Worm (Caenorhabditis elegans) whole organism, L3 larva: ENCODE results near the gene W03H9.1.

Experiments
- R02D3.7 ChIP-seq: fragments of 150-350 bp; optimal IDR thresholded peaks from 2 replicates; lab custom pipeline; 2014; ENCODE audit warnings: missing biosample characterization, missing genetic modification characterization
- ZK546.5 ChIP-seq: sonication (generic microtip); optimal IDR thresholded peaks from 2 replicates; lab custom pipeline; 2017; ENCODE audit warnings: missing biosample characterization, missing genetic modification characterization
- ama-1 ChIP-seq: fragments of 150-350 bp; optimal IDR thresholded peaks from 2 replicates; lab custom pipeline; 2018
- ceh-28 ChIP-seq: fragments of 150-350 bp; optimal IDR thresholded peaks from 2 replicates; lab custom pipeline; 2014; ENCODE audit warnings: missing biosample characterization, missing genetic modification reagents, missing genetic modification characterization
- ceh-9 ChIP-seq: sonication (generic microtip); optimal IDR thresholded peaks from 2 replicates; lab custom pipeline; 2018; ENCODE audit warnings: missing biosample characterization, missing genetic modification characterization
- daf-12 ChIP-seq: fragments of 150-350 bp; optimal IDR thresholded peaks from 2 replicates; lab custom pipeline; 2014; ENCODE audit warnings: missing biosample characterization, missing genetic modification reagents, missing genetic modification characterization
- egl-27 ChIP-seq: sonication (generic microtip); optimal IDR thresholded peaks from 4 replicates; lab custom pipeline; 2017; ENCODE audit warnings: missing biosample characterization, missing genetic modification reagents, missing genetic modification characterization
- egl-5 ChIP-seq: fragments of 150-350 bp; optimal IDR thresholded peaks from 2 replicates; lab custom pipeline; 2017; ENCODE audit warnings: missing biosample characterization, missing genetic modification reagents, missing genetic modification characterization, inconsistent platforms
- elt-1 ChIP-seq: fragments of 150-350 bp; optimal IDR thresholded peaks from 2 replicates; lab custom pipeline; 2014; ENCODE audit warnings: missing biosample characterization, missing genetic modification characterization
- elt-2 ChIP-seq: sonication (generic microtip); optimal IDR thresholded peaks from 2 replicates; lab custom pipeline; 2016; ENCODE audit warnings: missing genetic modification reagents, mild to moderate bottlenecking, missing genetic modification characterization, missing compliant biosample characterization
- elt-3 ChIP-seq, 3 experiments: fragments of 150-350 bp in 1 of 3; sonication (generic microtip) in 2 of 3; optimal IDR thresholded peaks; 2 replicates in 2 of 3; 4 replicates in 1 of 3; lab custom pipeline; 2014 to 2017; ENCODE audit warnings: missing biosample characterization in 3 of 3, missing genetic modification characterization in 3 of 3
- fkh-10 ChIP-seq: sonication (generic microtip); optimal IDR thresholded peaks from 2 replicates; lab custom pipeline; 2017; ENCODE audit warnings: missing biosample characterization, missing genetic modification reagents, missing genetic modification characterization
- fos-1 ChIP-seq: fragments of 150-350 bp; optimal IDR thresholded peaks from 2 replicates; lab custom pipeline; 2014; ENCODE audit warnings: missing biosample characterization, missing genetic modification characterization
- hmg-11 ChIP-seq: sonication (generic microtip); optimal IDR thresholded peaks from 2 replicates; lab custom pipeline; 2016; ENCODE audit warnings: missing genetic modification characterization, missing compliant biosample characterization
- jun-1 ChIP-seq: fragments of 150-350 bp; optimal IDR thresholded peaks from 2 replicates; lab custom pipeline; 2014; ENCODE audit warnings: missing biosample characterization, missing genetic modification reagents, missing genetic modification characterization
- lin-15B ChIP-seq: fragments of 150-350 bp; optimal IDR thresholded peaks from 2 replicates; lab custom pipeline; 2014; ENCODE audit warnings: missing biosample characterization, missing genetic modification characterization
- lin-39 ChIP-seq: fragments of 150-350 bp; optimal IDR thresholded peaks from 2 replicates; lab custom pipeline; 2018; ENCODE audit warnings: missing biosample characterization, missing genetic modification reagents, missing genetic modification characterization
- mdl-1 ChIP-seq: fragments of 150-350 bp; optimal IDR thresholded peaks from 2 replicates; lab custom pipeline; 2014; ENCODE audit warnings: missing biosample characterization, missing genetic modification characterization
- mml-1 ChIP-seq: fragments of 150-350 bp; sonication (generic microtip); optimal IDR thresholded peaks from 3 replicates; lab custom pipeline; 2014; ENCODE audit warnings: missing biosample characterization, missing genetic modification characterization
- nfya-1 ChIP-seq: sonication (generic microtip); optimal IDR thresholded peaks from 2 replicates; lab custom pipeline; 2017; ENCODE audit warnings: missing genetic modification characterization, mild to moderate bottlenecking, missing compliant biosample characterization, antibody characterized with exemption, moderate library complexity; ENCODE audit not compliant: insufficient read depth
- nhr-12 ChIP-seq: fragments of 150-350 bp; optimal IDR thresholded peaks from 2 replicates; lab custom pipeline; 2014; ENCODE audit warnings: missing biosample characterization, missing genetic modification characterization
- nhr-23 ChIP-seq: fragments of 150-350 bp; optimal IDR thresholded peaks from 2 replicates; lab custom pipeline; 2014; ENCODE audit warnings: missing biosample characterization, missing genetic modification reagents, missing genetic modification characterization
- nhr-25 ChIP-seq: sonication (generic microtip); optimal IDR thresholded peaks from 2 replicates; lab custom pipeline; 2017; ENCODE audit warnings: missing biosample characterization, missing genetic modification characterization
- nhr-43 ChIP-seq: sonication (generic microtip); optimal IDR thresholded peaks from 2 replicates; lab custom pipeline; 2016; ENCODE audit warnings: mild to moderate bottlenecking, missing genetic modification characterization, missing compliant biosample characterization; ENCODE audit not compliant: poor library complexity, severe bottlenecking
- nhr-76 ChIP-seq: fragments of 150-350 bp; sonication (generic microtip); optimal IDR thresholded peaks from 5 replicates; lab custom pipeline; 2014; ENCODE audit warnings: missing biosample characterization, missing genetic modification characterization
- pha-4 ChIP-seq: fragments of 150-350 bp; optimal IDR thresholded peaks from 2 replicates; lab custom pipeline; 2014; ENCODE audit warnings: missing biosample characterization, missing genetic modification reagents, missing genetic modification characterization
- sea-2 ChIP-seq: fragments of 150-350 bp; sonication (generic microtip); optimal IDR thresholded peaks from 4 replicates; lab custom pipeline; 2014; ENCODE audit warnings: missing biosample characterization, missing genetic modification reagents, missing genetic modification characterization
- snpc-4 ChIP-seq: fragments of 150-350 bp; optimal IDR thresholded peaks from 2 replicates; lab custom pipeline; 2014; ENCODE audit warnings: missing biosample characterization, missing genetic modification characterization
- tbx-2 ChIP-seq: sonication (generic microtip); optimal IDR thresholded peaks from 2 replicates; lab custom pipeline; 2016; ENCODE audit warnings: mild to moderate bottlenecking, missing genetic modification characterization, missing compliant biosample characterization
- unc-39 ChIP-seq: sonication (generic microtip); optimal IDR thresholded peaks from 4 replicates; lab custom pipeline; 2017; ENCODE audit warnings: missing biosample characterization, missing genetic modification characterization
- zag-1 ChIP-seq: fragments of 150-350 bp; optimal IDR thresholded peaks from 2 replicates; lab custom pipeline; 2014; ENCODE audit warnings: missing biosample characterization, missing genetic modification characterization
- ztf-11 ChIP-seq: fragments of 150-350 bp; optimal IDR thresholded peaks from 2 replicates; lab custom pipeline; 2014; ENCODE audit warnings: missing biosample characterization, missing genetic modification characterization

W03H9.1 gene

DNA sequence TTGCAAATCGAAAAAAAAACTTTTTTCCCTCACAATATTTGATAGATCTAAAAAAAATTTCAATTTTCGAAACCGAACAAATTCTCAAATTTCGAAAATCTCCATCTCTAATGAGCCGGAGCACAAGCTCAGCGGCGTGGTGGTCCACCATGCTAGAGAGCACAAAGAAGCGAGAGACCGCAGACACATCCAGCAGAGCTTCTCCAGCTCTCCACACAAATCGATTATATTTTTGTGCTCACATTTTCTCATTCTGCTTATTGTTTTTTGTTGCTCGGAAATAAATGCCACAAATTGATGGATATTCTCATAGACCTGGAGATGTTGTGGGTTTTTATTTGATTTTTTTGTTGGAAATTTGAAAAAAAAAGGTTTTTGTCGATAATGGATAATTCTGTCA is 47.8 kb downstream of the W03H9.1 start:
- TF ChIP-seq zag-1 (tag; lab: Kevin White, UChicago): no peak
- TF ChIP-seq elt-2 (tag; lab: Kevin White, UChicago): no peak
- TF ChIP-seq hmg-11: peak; percentile 18
- no peak for TF ChIP-seq nhr-12 (tag; lab: Kevin White, UChicago)
- no peak for TF ChIP-seq lin-39 (tag; lab: Kevin White, UChicago)
- TF ChIP-seq nhr-76 (tag; lab: Kevin White, UChicago): no peak
- TF ChIP-seq nhr-23: no peak
- no peak for TF ChIP-seq egl-5 (tag; lab: Kevin White, UChicago)
- peak; percentile 34 for TF ChIP-seq nfya-1 (tag; lab: Kevin White, UChicago)
- no peak for TF ChIP-seq ceh-9 (tag; lab: Kevin White, UChicago)
- TF ChIP-seq ama-1: no peak
- TF ChIP-seq mdl-1 (tag; lab: Kevin White, UChicago): no peak
- no peak for TF ChIP-seq elt-1 (tag; lab: Kevin White, UChicago)
- TF ChIP-seq snpc-4 (tag; lab: Kevin White, UChicago): no peak
- no peak for TF ChIP-seq R02D3.7 (tag; lab: Kevin White, UChicago)
- TF ChIP-seq pha-4 (tag; lab: Kevin White, UChicago): no peak
- no peak for TF ChIP-seq fkh-10 (GFP tag; lab: Kevin White, UChicago)
- peak; percentile 23 for TF ChIP-seq ceh-28
- no peak for TF ChIP-seq egl-27 (tag; lab: Kevin White, UChicago)
- no peak for TF ChIP-seq tbx-2 (tag; lab: Kevin White, UChicago)
- no peak for TF ChIP-seq mml-1 (tag; lab: Kevin White, UChicago)
- no peak for TF ChIP-seq nhr-43
- no peak for TF ChIP-seq sea-2 (GFP tag; lab: Kevin White, UChicago)
- no peak for TF ChIP-seq ZK546.5 (tag; lab: Kevin White, UChicago)

DNA sequence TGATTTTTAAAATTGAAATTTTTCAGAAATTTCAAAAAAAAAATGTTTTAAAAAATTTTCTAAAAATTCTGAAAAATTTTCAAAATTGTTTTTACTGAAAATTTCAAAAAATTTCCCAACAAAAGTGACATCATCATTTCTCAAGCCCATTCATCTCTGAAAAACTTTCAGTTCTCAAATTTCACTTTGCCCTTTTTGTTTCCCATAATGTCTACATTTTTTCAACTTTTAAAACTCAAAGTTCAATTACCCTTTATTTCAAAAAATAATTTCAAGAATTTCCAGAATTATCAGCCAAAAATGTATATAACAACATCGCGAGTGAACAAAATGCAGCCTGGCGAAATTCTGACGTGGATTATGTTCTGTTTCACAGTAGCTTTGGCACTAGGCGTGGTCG is 49.0 kb downstream of the W03H9.1 start, which contains the start of gene bkip-1:
bkip-1 (plus strand) TSS at position 301 of the 400 bp plus-strand sequence.
- TF ChIP-seq mdl-1 (tag; lab: Kevin White, UChicago) (no peak), nhr-25 (tag; lab: Kevin White, UChicago) (no peak), ztf-11 (tag; lab: Kevin White, UChicago) (no peak), sea-2 (GFP tag; lab: Kevin White, UChicago) (no peak), lin-15B (tag; lab: Kevin White, UChicago) (no peak), jun-1 (no peak), ceh-9 (tag; lab: Kevin White, UChicago) (no peak), ZK546.5 (tag; lab: Kevin White, UChicago) (no peak), unc-39 (tag; lab: Kevin White, UChicago) (no peak)

DNA sequence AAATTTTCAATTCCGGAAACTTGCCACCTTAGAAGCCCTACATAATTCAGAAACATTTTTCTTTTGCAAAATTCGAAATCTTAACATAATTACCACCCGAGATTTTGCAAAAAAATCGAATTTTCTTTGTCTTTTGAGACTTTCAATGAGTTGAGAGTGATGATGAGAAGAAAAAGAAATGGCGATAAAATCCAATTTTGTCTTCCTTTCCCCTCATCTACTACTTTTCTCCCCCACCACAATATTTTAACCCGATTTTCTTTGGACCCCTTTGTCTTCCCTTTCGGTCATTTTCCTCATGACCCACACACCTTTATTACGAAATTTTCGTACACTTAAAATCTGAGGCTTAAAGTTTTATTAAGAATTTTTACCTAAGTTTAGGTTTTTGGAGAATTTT is 51.6 kb downstream of the W03H9.1 start:
- no peak for TF ChIP-seq elt-3 (tag; optimal IDR thresholded peaks at IDR 0.05; lab: Kevin White, UChicago)
- peak; percentile 4 for TF ChIP-seq fkh-10 (GFP tag; lab: Kevin White, UChicago)

DNA sequence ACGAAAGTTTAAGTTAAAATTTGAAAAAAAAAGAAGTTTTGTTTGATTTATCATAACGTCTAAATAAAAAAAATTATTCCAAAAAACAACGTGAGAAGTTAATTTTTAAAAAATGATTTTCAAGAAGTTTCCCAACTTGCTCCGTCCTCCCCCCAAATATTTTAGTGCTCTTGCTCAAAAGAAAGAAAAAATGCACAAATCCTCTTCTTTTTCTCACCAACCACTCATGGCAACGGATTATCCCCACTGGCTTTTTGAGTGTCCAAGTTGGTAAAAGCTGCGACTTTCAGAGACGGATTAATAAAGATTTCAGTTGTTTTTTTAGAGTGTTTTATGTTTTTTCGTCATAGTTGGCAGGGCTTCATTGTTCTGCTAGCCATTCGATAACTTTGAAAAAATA is 52.4 kb downstream of the W03H9.1 start, which contains the start of gene Y39G8C.2:
Y39G8C.2 (minus strand) TSS at position 101 of the 400 bp plus-strand sequence.
- no peak for TF ChIP-seq daf-12 (tag; lab: Kevin White, UChicago)
- TF ChIP-seq tbx-2 (tag; lab: Kevin White, UChicago): no peak
- no peak for TF ChIP-seq nfya-1 (tag; lab: Kevin White, UChicago)
- no peak for TF ChIP-seq nhr-76 (tag; lab: Kevin White, UChicago)
- TF ChIP-seq fos-1: no peak
